Fruit fly (Drosophila melanogaster) whole organism, embryonic: ENCODE data around the gene CG14960.

Experiments used
- Atf-2 ChIP-seq: fragments of 200-800 bp; sonication (Bioruptor generic); optimal IDR thresholded peaks from 2 replicates; lab custom pipeline; 2016; ENCODE audit warnings: missing biosample characterization, missing genetic modification characterization
- B-H1 ChIP-seq: fragments of 200-800 bp; sonication (Bioruptor generic); IDR thresholded peaks from 3 replicates; pipeline ENCODE4 v1.3.6; 2022; ENCODE audit warnings: missing biosample characterization, missing genetic modification characterization
- CG10565 ChIP-seq: fragments of 200-800 bp; sonication (Bioruptor generic); optimal IDR thresholded peaks from 3 replicates; lab custom pipeline; 2016; ENCODE audit warnings: missing biosample characterization, mild to moderate bottlenecking, missing genetic modification characterization
- CG10959 ChIP-seq: fragments of 200-800 bp; sonication (Bioruptor generic); IDR thresholded peaks from 2 replicates; pipeline ENCODE4 v1.3.6; 2022; ENCODE audit warnings: missing biosample characterization, missing genetic modification characterization
- CG12659 ChIP-seq: fragments of 200-800 bp; sonication (Bioruptor generic); optimal IDR thresholded peaks from 3 replicates; lab custom pipeline; 2017; ENCODE audit warnings: mild to moderate bottlenecking, missing biosample characterization, missing genetic modification reagents, missing genetic modification characterization
- CG12744 ChIP-seq: fragments of 200-800 bp; sonication (Bioruptor generic); optimal IDR thresholded peaks from 2 replicates; lab custom pipeline; 2016; ENCODE audit warnings: missing biosample characterization, missing genetic modification characterization
- CG13296 ChIP-seq: fragments of 200-800 bp; sonication (Bioruptor generic); optimal IDR thresholded peaks from 3 replicates; lab custom pipeline; 2018; ENCODE audit warnings: missing biosample characterization, mild to moderate bottlenecking, missing genetic modification characterization
- CG17385 ChIP-seq: fragments of 200-800 bp; sonication (Bioruptor generic); optimal IDR thresholded peaks from 3 replicates; lab custom pipeline; 2018; ENCODE audit warnings: missing biosample characterization, mild to moderate bottlenecking, missing genetic modification characterization
- CG17612 ChIP-seq: fragments of 200-800 bp; sonication (Bioruptor generic); IDR thresholded peaks from 2 replicates; pipeline ENCODE4 v1.3.6; 2022; ENCODE audit warnings: missing biosample characterization, missing genetic modification characterization
- CG1832 ChIP-seq: fragments of 200-800 bp; sonication (Bioruptor generic); optimal IDR thresholded peaks from 2 replicates; lab custom pipeline; 2017; ENCODE audit warnings: missing biosample characterization, mild to moderate bottlenecking, missing genetic modification characterization, inconsistent platforms
- CG18476 ChIP-seq: fragments of 200-800 bp; sonication (Bioruptor generic); optimal IDR thresholded peaks from 2 replicates; lab custom pipeline; 2016; ENCODE audit warnings: missing biosample characterization, mild to moderate bottlenecking, missing genetic modification characterization
- CG18764 ChIP-seq: fragments of 200-800 bp; sonication (Bioruptor generic); optimal IDR thresholded peaks from 3 replicates; lab custom pipeline; 2016; ENCODE audit warnings: missing biosample characterization, missing genetic modification characterization
- CG31365 ChIP-seq: fragments of 200-800 bp; sonication (Bioruptor generic); optimal IDR thresholded peaks from 2 replicates; lab custom pipeline; 2018; ENCODE audit warnings: missing biosample characterization, mild to moderate bottlenecking, missing genetic modification characterization
- CG3407 ChIP-seq: fragments of 200-800 bp; sonication (Bioruptor generic); optimal IDR thresholded peaks from 2 replicates; lab custom pipeline; 2018; ENCODE audit warnings: missing biosample characterization, mild to moderate bottlenecking, missing genetic modification characterization
- CG3995 ChIP-seq: fragments of 200-800 bp; sonication (Bioruptor generic); optimal IDR thresholded peaks from 3 replicates; lab custom pipeline; 2016; ENCODE audit warnings: missing biosample characterization, missing genetic modification characterization
- CG4328 ChIP-seq: fragments of 200-800 bp; sonication (Bioruptor generic); optimal IDR thresholded peaks from 3 replicates; lab custom pipeline; 2017; ENCODE audit warnings: missing biosample characterization, missing genetic modification reagents, missing genetic modification characterization
- CG4730 ChIP-seq: fragments of 200-800 bp; sonication (Bioruptor generic); IDR thresholded peaks from 2 replicates; pipeline ENCODE4 v1.3.6; 2022; ENCODE audit warnings: missing biosample characterization, missing genetic modification characterization
- CG5245 ChIP-seq: fragments of 200-800 bp; sonication (Bioruptor generic); optimal IDR thresholded peaks from 3 replicates; lab custom pipeline; 2016; ENCODE audit warnings: missing biosample characterization, missing genetic modification characterization
- CG8359 ChIP-seq: fragments of 200-800 bp; sonication (Bioruptor generic); optimal IDR thresholded peaks from 2 replicates; lab custom pipeline; 2017; ENCODE audit warnings: missing biosample characterization, mild to moderate bottlenecking, missing genetic modification characterization, borderline replicate concordance
- CG9817 ChIP-seq: fragments of 200-800 bp; sonication (Bioruptor generic); optimal IDR thresholded peaks from 2 replicates; lab custom pipeline; 2018; ENCODE audit warnings: missing biosample characterization, mild to moderate bottlenecking, missing genetic modification characterization, moderate library complexity
- CG9876 ChIP-seq: fragments of 200-800 bp; sonication (Bioruptor generic); optimal IDR thresholded peaks from 2 replicates; lab custom pipeline; 2016; ENCODE audit warnings: missing biosample characterization, missing genetic modification characterization
- CkIIα-i1 ChIP-seq: fragments of 200-800 bp; sonication (Bioruptor generic); IDR thresholded peaks from 2 replicates; pipeline ENCODE4 v1.3.6; 2022; ENCODE audit warnings: missing biosample characterization, missing genetic modification characterization
- Doc2 ChIP-seq: fragments of 200-800 bp; sonication (Bioruptor generic); IDR thresholded peaks from 2 replicates; pipeline ENCODE4 v1.3.6; 2022; ENCODE audit warnings: missing biosample characterization, missing genetic modification characterization
- Dref ChIP-seq: fragments of 200-800 bp; sonication (Bioruptor generic); IDR thresholded peaks from 2 replicates; pipeline ENCODE4 v1.3.6; 2022; ENCODE audit warnings: missing biosample characterization, missing genetic modification characterization
- ERR ChIP-seq: fragments of 200-800 bp; sonication (Bioruptor generic); optimal IDR thresholded peaks from 2 replicates; lab custom pipeline; 2016; ENCODE audit warnings: missing biosample characterization, missing genetic modification characterization
- Fer1 ChIP-seq: fragments of 200-800 bp; sonication (Bioruptor generic); optimal IDR thresholded peaks from 2 replicates; lab custom pipeline; 2017; ENCODE audit warnings: missing biosample characterization, mild to moderate bottlenecking, missing genetic modification characterization
- Hmx ChIP-seq: fragments of 200-800 bp; sonication (Bioruptor generic); optimal IDR thresholded peaks from 2 replicates; lab custom pipeline; 2016; ENCODE audit warnings: missing biosample characterization, missing genetic modification characterization
- Hr78 ChIP-seq, 2 experiments: fragments of 200-800 bp in 1 of 2; fragments of >200 bp in 1 of 2; sonication (Bioruptor generic) in 1 of 2; optimal IDR thresholded peaks; 2 replicates each; lab custom pipeline; 2017 to 2019; ENCODE audit warnings: missing biosample characterization in 2 of 2, missing genetic modification characterization in 2 of 2, mild to moderate bottlenecking in 1 of 2, moderate library complexity in 1 of 2
- Jarid2 ChIP-seq: fragments of 200-800 bp; sonication (Bioruptor generic); optimal IDR thresholded peaks from 3 replicates; lab custom pipeline; 2017; ENCODE audit warnings: mild to moderate bottlenecking, missing biosample characterization, missing genetic modification reagents, missing genetic modification characterization
- Lhr ChIP-seq: fragments of 200-800 bp; sonication (Bioruptor generic); optimal IDR thresholded peaks from 3 replicates; lab custom pipeline; 2017; ENCODE audit warnings: mild to moderate bottlenecking, missing biosample characterization, missing genetic modification reagents, missing genetic modification characterization
- Lpt ChIP-seq: fragments of >200 bp; optimal IDR thresholded peaks from 2 replicates; lab custom pipeline; 2018; ENCODE audit warnings: missing biosample characterization, missing genetic modification characterization
- PHDP ChIP-seq: fragments of 200-800 bp; sonication (Bioruptor generic); optimal IDR thresholded peaks from 3 replicates; lab custom pipeline; 2018; ENCODE audit warnings: missing biosample characterization, mild to moderate bottlenecking, missing genetic modification characterization, moderate library complexity
- Rfx ChIP-seq: fragments of 200-800 bp; sonication (Bioruptor generic); IDR thresholded peaks from 2 replicates; pipeline ENCODE4 v1.3.6; 2022; ENCODE audit warnings: missing biosample characterization, missing genetic modification characterization
- Sin3A ChIP-seq: fragments of >200 bp; optimal IDR thresholded peaks from 2 replicates; lab custom pipeline; 2018
- abd-A ChIP-seq: fragments of 200-800 bp; sonication (Bioruptor generic); optimal IDR thresholded peaks from 3 replicates; lab custom pipeline; 2019; ENCODE audit warnings: missing biosample characterization, mild to moderate bottlenecking, missing genetic modification characterization, moderate library complexity
- cas ChIP-seq: fragments of 200-800 bp; sonication (Bioruptor generic); IDR thresholded peaks from 2 replicates; pipeline ENCODE4 v1.3.6; 2022; ENCODE audit warnings: missing biosample characterization, missing genetic modification characterization
- ems ChIP-seq: fragments of 200-800 bp; sonication (Bioruptor generic); optimal IDR thresholded peaks from 3 replicates; lab custom pipeline; 2016; ENCODE audit warnings: missing biosample characterization, missing genetic modification characterization
- hb ChIP-seq: fragments of 200-800 bp; sonication (Bioruptor generic); IDR thresholded peaks from 3 replicates; pipeline ENCODE4 v1.3.6; 2022; ENCODE audit warnings: missing biosample characterization, missing genetic modification characterization; ENCODE audit not compliant: partially characterized antibody
- hbn ChIP-seq: fragments of 200-800 bp; sonication (Bioruptor generic); IDR thresholded peaks from 2 replicates; pipeline ENCODE4 v1.3.6; 2022; ENCODE audit warnings: missing biosample characterization, missing genetic modification characterization; ENCODE audit not compliant: partially characterized antibody
- kay ChIP-seq: fragments of 200-800 bp; sonication (Bioruptor generic); optimal IDR thresholded peaks from 2 replicates; lab custom pipeline; 2016; ENCODE audit warnings: missing biosample characterization, missing genetic modification characterization
- lola ChIP-seq, 3 experiments: fragments of >200 bp in 2 of 3; fragments of 200-800 bp in 1 of 3; sonication (Bioruptor generic) in 1 of 3; optimal IDR thresholded peaks; 2 replicates each; lab custom pipeline; 2017 to 2019; ENCODE audit warnings: missing biosample characterization in 3 of 3, missing genetic modification characterization in 3 of 3, mild to moderate bottlenecking in 1 of 3, moderate library complexity in 1 of 3
- otp ChIP-seq: fragments of 200-800 bp; sonication (Bioruptor generic); IDR thresholded peaks from 3 replicates; pipeline ENCODE4, ENCODE4 v1.3.6; 2022; ENCODE audit warnings: missing biosample characterization, missing genetic modification characterization
- phol ChIP-seq: fragments of 200-800 bp; sonication (Bioruptor generic); optimal IDR thresholded peaks from 3 replicates; lab custom pipeline; 2018; ENCODE audit warnings: missing biosample characterization, mild to moderate bottlenecking, missing genetic modification characterization, moderate library complexity
- so ChIP-seq: fragments of 200-800 bp; sonication (Bioruptor generic); IDR thresholded peaks from 3 replicates; pipeline ENCODE4 v1.3.6; 2022; ENCODE audit warnings: missing biosample characterization, missing genetic modification characterization
- sqz ChIP-seq: fragments of 200-800 bp; sonication (Bioruptor generic); optimal IDR thresholded peaks from 3 replicates; lab custom pipeline; 2018; ENCODE audit warnings: missing biosample characterization, mild to moderate bottlenecking, missing genetic modification characterization
- stc ChIP-seq: fragments of 200-800 bp; sonication (Bioruptor generic); IDR thresholded peaks from 2 replicates; pipeline ENCODE4 v1.3.6; 2022; ENCODE audit warnings: missing biosample characterization, missing genetic modification characterization
- tna ChIP-seq: fragments of 200-800 bp; sonication (Bioruptor generic); IDR thresholded peaks from 2 replicates; pipeline ENCODE4 v1.3.6; 2022; ENCODE audit warnings: missing biosample characterization, missing genetic modification characterization; ENCODE audit not compliant: partially characterized antibody
- toy ChIP-seq: fragments of 200-800 bp; sonication (Bioruptor generic); IDR thresholded peaks from 2 replicates; pipeline ENCODE4 v1.3.6; 2022; ENCODE audit warnings: missing biosample characterization, missing genetic modification characterization
- tup ChIP-seq: fragments of 200-800 bp; sonication (Bioruptor generic); optimal IDR thresholded peaks from 2 replicates; lab custom pipeline; 2016; ENCODE audit warnings: missing biosample characterization, mild to moderate bottlenecking, missing genetic modification characterization, moderate library complexity
- z ChIP-seq: fragments of 200-800 bp; sonication (Bioruptor generic); IDR thresholded peaks from 3 replicates; pipeline ENCODE4 v1.3.6; 2022; ENCODE audit warnings: missing biosample characterization, missing genetic modification characterization
- zfh2 ChIP-seq: fragments of 200-800 bp; sonication (Bioruptor generic); optimal IDR thresholded peaks from 2 replicates; lab custom pipeline; 2016; ENCODE audit warnings: missing biosample characterization, missing genetic modification characterization

Gene CG14960

DNA sequence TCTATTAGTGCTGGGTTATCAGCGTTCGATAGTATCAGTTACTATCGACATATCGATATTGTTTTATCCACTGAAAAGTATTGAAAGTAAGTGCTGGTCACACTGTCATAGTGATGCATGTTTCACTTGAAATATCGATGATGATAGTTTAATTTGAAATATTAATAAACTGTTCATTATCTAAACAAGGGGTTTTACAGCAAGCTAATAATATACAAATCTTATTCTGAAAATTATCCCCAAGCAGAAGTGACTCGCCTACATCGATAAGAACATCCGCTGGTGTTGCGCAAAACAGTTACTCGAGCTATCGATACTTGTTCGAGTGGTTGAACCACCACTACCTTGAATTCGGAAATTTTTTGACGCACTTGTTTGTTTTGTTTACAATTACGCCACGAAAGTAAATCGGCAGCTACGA is 48.4 kb downstream of the CG14960 start, which contains the start of the genes PIG-C, CG12016 and Dpm2 (continued):
- TF ChIP-seq CG3995 (GFP tag; lab: Kevin White, UChicago) = peak; percentile 94
- peak; percentile 34 for TF ChIP-seq Atf-2 (GFP tag; lab: Kevin White, UChicago)
- peak; percentile 95 for TF ChIP-seq hbn
- peak; percentile 80 for TF ChIP-seq phol (tag; lab: Kevin White, UChicago)
- peak; percentile 36 for TF ChIP-seq CG18764 (GFP tag; lab: Kevin White, UChicago)
- peak; percentile 36 for TF ChIP-seq ERR (GFP tag; lab: Kevin White, UChicago)
- TF ChIP-seq CG12744 = peak; percentile 52
- TF ChIP-seq Dref = peak; percentile 90
- peak; percentile 86 for TF ChIP-seq CG12659 (GFP tag; lab: Kevin White, UChicago)
- no peak for TF ChIP-seq toy (GFP tag; lab: Robert Waterston, UW)
- TF ChIP-seq CG17385 = no peak
- TF ChIP-seq tup (GFP tag; lab: Kevin White, UChicago) = peak; percentile 20
- peak; percentile 83 for TF ChIP-seq zfh2 (GFP tag; lab: Kevin White, UChicago)
- no peak for TF ChIP-seq Doc2 (GFP tag; lab: Robert Waterston, UW)
- TF ChIP-seq Sin3A (lab: Kevin White, UChicago) = peak; percentile 77
- TF ChIP-seq sqz (GFP tag; lab: Kevin White, UChicago) = no peak
- TF ChIP-seq CG9876 (GFP tag; lab: Kevin White, UChicago) = peak; percentile 30
- no peak for TF ChIP-seq stc (GFP tag; lab: Robert Waterston, UW)
- TF ChIP-seq CG31365 (tag; lab: Kevin White, UChicago) = no peak
- TF ChIP-seq abd-A (tag; lab: Kevin White, UChicago) = no peak
- TF ChIP-seq CG10959 = 0 out of 2 replicates have a peak, but pooled peaks have one; percentile 23
- TF ChIP-seq PHDP (tag; lab: Kevin White, UChicago) = peak; percentile 58
- peak; percentile 16 for TF ChIP-seq CG3407 (GFP tag; lab: Kevin White, UChicago)
- TF ChIP-seq cas (GFP tag; lab: Robert Waterston, UW) = peak; percentile 53; the same call in 1 of the 2 replicates
- peak; percentile 84 for TF ChIP-seq tna (GFP tag; lab: Robert Waterston, UW)
- no peak for TF ChIP-seq CG1832 (GFP tag; lab: Kevin White, UChicago)
- peak; percentile 96 for TF ChIP-seq hb
- no peak for TF ChIP-seq Hr78 (GFP tag; optimal IDR thresholded peaks at IDR 0.05; lab: Kevin White, UChicago)
- no peak for TF ChIP-seq CG5245
- TF ChIP-seq CG8359 (GFP tag; lab: Kevin White, UChicago) = no peak
- peak; percentile 38; the same call in 1 of the 3 replicates for TF ChIP-seq B-H1 (GFP tag; lab: Robert Waterston, UW)
- no peak for TF ChIP-seq CG17612 (GFP tag; lab: Robert Waterston, UW)
- peak; percentile 19 for TF ChIP-seq Hmx (GFP tag; lab: Kevin White, UChicago)
- no peak for TF ChIP-seq z (GFP tag; lab: Robert Waterston, UW)
- TF ChIP-seq ems (GFP tag; lab: Kevin White, UChicago) = peak; percentile 52
- TF ChIP-seq CG4730 (GFP tag; lab: Robert Waterston, UW) = peak; percentile 49; the same call in 1 of the 2 replicates
- TF ChIP-seq CG9817 (tag; lab: Kevin White, UChicago) = peak; percentile 79
- TF ChIP-seq lola (GFP tag; optimal IDR thresholded peaks at IDR 0.05; lab: Kevin White, UChicago) = peak in 1 of 3 experiments; percentile 62
- peak; percentile 81 for TF ChIP-seq Rfx (GFP tag; lab: Robert Waterston, UW)
- TF ChIP-seq otp (GFP tag; lab: Robert Waterston, UW) = no peak
- TF ChIP-seq CG13296 = peak; percentile 47
- peak; percentile 62 for TF ChIP-seq kay (GFP tag; lab: Kevin White, UChicago)
- TF ChIP-seq CG10565 (GFP tag; lab: Kevin White, UChicago) = no peak
- TF ChIP-seq so = no peak
- TF ChIP-seq Fer1 (GFP tag; lab: Kevin White, UChicago) = peak; percentile 56
- TF ChIP-seq CkIIα-i1 = no peak
- no peak for TF ChIP-seq Lpt (GFP tag; lab: Kevin White, UChicago)
- no peak for TF ChIP-seq Jarid2 (GFP tag; lab: Kevin White, UChicago)
- peak; percentile 59 for TF ChIP-seq Lhr (GFP tag; lab: Kevin White, UChicago)
- TF ChIP-seq CG18476 (GFP tag; lab: Kevin White, UChicago) = peak; percentile 58
- TF ChIP-seq CG4328 (GFP tag; lab: Kevin White, UChicago) = peak; percentile 58
